Fruit fly (Drosophila melanogaster): ENCODE measurements around the gene CG13711.

Gene CG13711

DNA sequence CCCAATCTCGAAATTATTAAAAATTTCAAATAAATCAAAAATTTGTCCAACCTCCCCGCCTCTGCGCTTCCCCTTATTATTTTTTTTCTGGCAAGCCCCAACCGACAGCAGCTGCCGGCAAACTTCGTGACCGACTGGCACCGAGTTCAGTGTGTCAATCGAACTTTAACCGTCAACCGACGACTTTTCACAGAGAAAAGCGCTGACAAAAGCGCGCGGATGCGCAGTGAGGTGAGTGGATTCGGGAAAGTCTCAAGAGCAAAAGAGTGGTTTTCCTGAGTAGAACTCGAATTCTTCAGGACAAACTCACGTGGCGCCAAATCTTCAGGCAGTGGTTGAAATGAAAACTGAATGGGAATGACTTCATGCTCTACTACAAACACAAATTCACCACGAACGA is 43.0 kb downstream of the CG13711 start:
- no peak for TF ChIP-seq CG17801 (GFP tag; optimal IDR thresholded peaks at IDR 0.05; ENCODE audit: partially characterized antibody)

DNA sequence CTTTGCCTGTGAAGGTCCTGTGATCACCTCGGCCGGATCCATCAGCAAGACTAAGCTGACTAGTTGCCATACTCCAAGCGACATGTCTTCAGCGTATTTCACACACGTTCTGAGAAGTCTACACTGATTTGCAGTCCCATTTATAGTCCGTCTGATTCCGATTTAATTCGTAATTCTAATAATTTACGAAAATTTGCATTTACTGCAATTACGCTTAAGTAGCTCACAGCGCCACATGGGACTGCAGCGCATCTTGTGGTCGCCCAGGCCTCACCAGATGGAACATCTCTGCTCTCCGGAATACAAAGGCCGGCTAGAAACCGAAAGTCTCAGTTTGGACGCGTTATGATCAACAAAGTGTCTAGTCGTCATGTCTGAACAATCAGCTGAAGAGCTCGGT is 47.5 kb downstream of the CG13711 start, which contains the start of gene CG7509:
TSS of gene CG7509 (minus strand) at position 101 of the 400 bp plus-strand sequence.
- TF ChIP-seq CG17801 (GFP tag; optimal IDR thresholded peaks at IDR 0.05; ENCODE audit: partially characterized antibody) = no peak

DNA sequence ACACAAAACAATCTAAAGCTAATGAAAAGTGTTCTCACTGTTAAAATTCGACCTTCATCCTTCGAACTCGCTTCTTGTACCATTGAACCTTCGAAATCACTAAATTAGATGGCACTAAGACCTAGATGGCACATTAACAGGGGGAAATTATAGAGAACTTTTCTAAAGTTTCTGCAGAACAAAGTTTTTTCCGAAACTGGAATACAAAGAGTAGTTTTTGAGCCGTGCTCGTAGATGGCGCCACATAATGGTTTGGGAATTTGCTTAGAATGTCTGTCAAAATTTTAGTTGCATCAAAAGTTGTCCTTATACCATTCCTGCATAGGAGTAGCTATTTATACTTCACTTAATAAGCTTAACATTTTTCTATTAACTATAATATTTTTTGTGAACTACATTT is 48.1 kb downstream of the CG13711 start:
- no peak for TF ChIP-seq CG17801 (GFP tag; optimal IDR thresholded peaks at IDR 0.05; ENCODE audit: partially characterized antibody)

DNA sequence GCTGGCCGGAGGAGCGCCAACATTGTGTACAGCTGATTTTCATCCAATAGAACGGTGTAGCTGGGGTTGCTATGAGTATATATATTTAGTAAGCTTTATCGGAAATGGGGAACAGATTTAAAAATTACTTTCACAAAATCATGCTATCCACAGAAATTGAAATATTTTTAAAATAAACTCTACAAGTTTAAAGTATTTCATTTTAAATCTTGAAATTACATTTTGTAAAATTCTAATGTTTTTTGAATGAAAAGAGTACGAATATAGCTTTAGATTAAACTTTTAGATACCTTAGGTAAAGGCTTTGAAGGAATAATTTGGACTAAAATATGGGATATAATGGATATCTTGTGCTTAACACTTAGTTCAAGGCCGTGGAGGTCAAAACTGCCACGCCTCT is 49.6 kb downstream of the CG13711 start, which contains the start of gene CG18808:
TSS of gene CG18808 (minus strand) at position 101 of the 400 bp plus-strand sequence.
- TF ChIP-seq CG17801 (GFP tag; optimal IDR thresholded peaks at IDR 0.05; ENCODE audit: partially characterized antibody) = no peak

All from ovary, adult (tissue).